Worm (Caenorhabditis elegans): Measurements from ENCODE around the gene slrp-1.

The slrp-1 gene

DNA sequence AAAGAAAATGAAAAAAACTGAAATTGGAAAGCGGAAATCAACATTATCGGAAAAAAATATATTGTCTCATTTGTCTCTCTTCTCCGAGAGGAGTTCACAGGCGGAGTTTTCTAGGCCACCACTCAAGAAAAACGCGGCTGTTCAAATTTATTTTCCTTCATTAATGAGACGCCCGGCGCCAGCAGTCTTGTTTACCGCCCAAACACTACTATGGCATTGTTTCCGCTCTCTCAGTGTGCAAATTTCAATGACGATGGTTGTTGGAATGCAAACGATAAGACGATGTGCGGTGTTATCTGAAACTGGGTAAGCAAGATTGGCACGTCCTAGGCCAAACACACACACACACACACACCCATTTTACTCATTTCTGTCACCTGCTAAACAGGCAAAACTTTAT is 8.9 kb upstream of the slrp-1 start, which contains the start of gene cav-2:
Gene cav-2, plus strand, starts transcription at position 359 of the 400 bp plus-strand sequence.
- TF ChIP-seq nhr-12 (tag; optimal IDR thresholded peaks at IDR 0.05) (no peak), swsn-7 (tag; optimal IDR thresholded peaks at IDR 0.05) (peak; percentile 86), xbp-1 (tag; optimal IDR thresholded peaks at IDR 0.05) (peak; percentile 88), hlh-17 (GFP tag; optimal IDR thresholded peaks at IDR 0.05; ENCODE audit: borderline replicate concordance) (peak; percentile 33), ces-1 (GFP tag; optimal IDR thresholded peaks at IDR 0.05) (no peak), nhr-84 (tag; optimal IDR thresholded peaks at IDR 0.05) (no peak), nhr-90 (tag; optimal IDR thresholded peaks at IDR 0.05; ENCODE audit: poor library complexity) (peak; percentile 93), nhr-237 (tag; optimal IDR thresholded peaks at IDR 0.05) (peak; percentile 56), fos-1 (tag; optimal IDR thresholded peaks at IDR 0.05) (peak; percentile 72), sup-37 (GFP tag; optimal IDR thresholded peaks at IDR 0.05) (peak; percentile 28), pax-3 (tag; optimal IDR thresholded peaks at IDR 0.05) (peak; percentile 99), zag-1 (tag; optimal IDR thresholded peaks at IDR 0.05) (no peak), dsc-1 (tag; optimal IDR thresholded peaks at IDR 0.05) (peak; percentile 96), lin-13 (GFP tag; optimal IDR thresholded peaks at IDR 0.05) (peak; percentile 65), snu-23 (GFP tag; optimal IDR thresholded peaks at IDR 0.05) (peak; percentile 87), mef-2 (tag; optimal IDR thresholded peaks at IDR 0.05) (no peak), lsy-2 (tag; optimal IDR thresholded peaks at IDR 0.05) (peak; percentile 83 to 84), mdl-1 (tag; optimal IDR thresholded peaks at IDR 0.05) (peak in 1 of 2 experiments; percentile 50), pqm-1 (tag; optimal IDR thresholded peaks at IDR 0.05) (peak; percentile 86), Y116A8C.19 (tag; optimal IDR thresholded peaks at IDR 0.05; ENCODE audit: borderline replicate concordance) (peak; percentile 66), jun-1 (tag; optimal IDR thresholded peaks at IDR 0.05) (peak; percentile 66), skn-1 (tag; optimal IDR thresholded peaks at IDR 0.05) (peak; percentile 42), zip-4 (GFP tag; optimal IDR thresholded peaks at IDR 0.05) (peak; percentile 74), nhr-71 (tag; optimal IDR thresholded peaks at IDR 0.05) (peak; percentile 93), ceh-90 (tag; optimal IDR thresholded peaks at IDR 0.05) (peak; percentile 97), C04F5.9 (tag; optimal IDR thresholded peaks at IDR 0.05) (peak; percentile 74), lir-3 (tag; optimal IDR thresholded peaks at IDR 0.05; ENCODE audit: poor library complexity) (peak; percentile 96), mep-1 (tag; optimal IDR thresholded peaks at IDR 0.05) (peak; percentile 68), blmp-1 (tag; optimal IDR thresholded peaks at IDR 0.05) (peak; percentile 46), nhr-47 (tag; optimal IDR thresholded peaks at IDR 0.05) (peak; percentile 91), ama-1 (optimal IDR thresholded peaks at IDR 0.05) (no peak), egl-27 (tag; optimal IDR thresholded peaks at IDR 0.05) (no peak), mab-9 (GFP tag; IDR thresholded peaks at IDR 0.05) (peak; percentile 86), fkh-4 (tag; optimal IDR thresholded peaks at IDR 0.05; ENCODE audit: borderline replicate concordance) (peak; percentile 98), fkh-10 (GFP tag; optimal IDR thresholded peaks at IDR 0.05) (no peak), sox-4 (tag; optimal IDR thresholded peaks at IDR 0.05) (peak; percentile 92), ceh-82 (tag; optimal IDR thresholded peaks at IDR 0.05) (peak; percentile 67 to 79 (median 76)), alr-1 (tag; optimal IDR thresholded peaks at IDR 0.05; ENCODE audit: borderline replicate concordance) (peak; percentile 12), tbx-2 (tag; optimal IDR thresholded peaks at IDR 0.05) (peak; percentile 92), snpc-4 (tag; optimal IDR thresholded peaks at IDR 0.05) (peak; percentile 33), ceh-8 (GFP tag; optimal IDR thresholded peaks at IDR 0.05) (peak; percentile 64), nhr-28 (tag; optimal IDR thresholded peaks at IDR 0.05) (no peak), ztf-11 (tag; optimal IDR thresholded peaks at IDR 0.05) (peak in 1 of 2 experiments; percentile 97), unc-98 (GFP tag; IDR thresholded peaks at IDR 0.05) (peak; percentile 86), tlp-1 (tag; optimal IDR thresholded peaks at IDR 0.05) (no peak), C16A3.4 (tag; optimal IDR thresholded peaks at IDR 0.05) (peak; percentile 63), lin-14 (GFP tag; optimal IDR thresholded peaks at IDR 0.05) (peak; percentile 82), unc-86 (tag; optimal IDR thresholded peaks at IDR 0.05) (peak; percentile 75), nhr-11 (tag; optimal IDR thresholded peaks at IDR 0.05) (peak; percentile 50), unc-30 (tag; optimal IDR thresholded peaks at IDR 0.05) (no peak), hpl-2 (GFP tag; optimal IDR thresholded peaks at IDR 0.05) (no peak), nhr-20 (tag; optimal IDR thresholded peaks at IDR 0.05) (peak; percentile 91), hlh-4 (tag; optimal IDR thresholded peaks at IDR 0.05) (peak; percentile 61)
